Worm (Caenorhabditis elegans): ENCODE data around the gene sra-30.

DNA sequence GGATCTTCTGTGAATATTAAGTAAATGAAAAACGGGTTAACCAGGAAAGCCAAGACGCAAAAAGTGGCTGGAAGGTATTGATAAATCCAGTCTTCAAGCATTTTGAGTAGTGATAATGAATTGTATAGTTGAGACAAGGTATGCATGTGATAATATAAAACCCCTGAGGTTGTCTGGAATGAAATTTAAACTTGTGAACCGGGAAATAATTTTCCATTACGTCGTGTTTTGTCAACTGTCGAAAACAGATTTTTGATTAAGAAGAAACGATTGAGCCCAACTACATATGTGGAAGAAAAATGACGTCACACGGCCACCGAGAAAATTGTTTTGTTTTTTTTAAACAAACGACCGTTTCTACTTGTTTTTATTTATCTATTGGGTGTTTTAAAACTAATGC is 49.3 kb upstream of the sra-30 start, which contains the start of gene srj-42:
- TF ChIP-seq ama-1 (optimal IDR thresholded peaks at IDR 0.05) (no peak), pes-1 (GFP tag; IDR thresholded peaks at IDR 0.05) (no peak), hmg-4 (GFP tag; optimal IDR thresholded peaks at IDR 0.05) (no peak), tra-4 (tag; optimal IDR thresholded peaks at IDR 0.05) (no peak), ceh-36 (tag; optimal IDR thresholded peaks at IDR 0.05) (no peak), scrt-1 (GFP tag; IDR thresholded peaks at IDR 0.05) (no peak), B0310.2 (tag; optimal IDR thresholded peaks at IDR 0.05) (no peak), sea-1 (GFP tag; conservative IDR thresholded peaks at IDR 0.05) (no peak)

Measured in whole organism, early embryonic.